Worm (Caenorhabditis elegans) whole organism, L4/young adult: Measurements from ENCODE around the gene cut-1.

Experiments
- W03F9.2 ChIP-seq: fragments of 150-350 bp; optimal IDR thresholded peaks from 2 replicates; lab custom pipeline; 2014; ENCODE audit warnings: missing biosample characterization, missing genetic modification characterization
- dao-5 ChIP-seq: sonication (generic microtip); optimal IDR thresholded peaks from 2 replicates; lab custom pipeline; 2016; ENCODE audit warnings: missing genotype, missing genetic modification characterization, moderate library complexity, missing compliant biosample characterization
- him-1 ChIP-seq: sonication (generic microtip); optimal IDR thresholded peaks from 2 replicates; lab custom pipeline; 2016; ENCODE audit warnings: missing genotype, missing genetic modification reagents, missing genetic modification characterization, missing compliant biosample characterization

cut-1 gene

DNA sequence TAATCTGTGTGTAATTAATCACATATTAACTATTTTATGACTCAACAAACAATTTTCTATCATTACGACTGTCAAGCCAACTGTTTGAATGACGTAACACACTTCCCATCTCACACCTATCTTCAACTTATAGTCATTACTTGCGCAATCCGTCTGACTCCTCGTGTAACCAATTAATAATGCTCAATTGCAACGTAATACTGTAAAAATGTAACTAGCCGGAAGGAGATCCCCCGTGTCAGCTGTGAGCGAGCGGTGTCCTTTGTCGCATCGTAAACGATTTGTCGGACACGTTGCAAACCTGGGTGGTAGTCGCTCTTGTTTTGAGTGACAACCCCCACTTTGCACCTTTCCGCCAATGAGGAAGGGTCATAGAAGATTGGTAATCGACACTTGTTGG is 19.2 kb downstream of the cut-1 start:
- TF ChIP-seq W03F9.2 (tag; lab: Kevin White, UChicago) (no peak), him-1 (tag; lab: Kevin White, UChicago) (no peak), dao-5 (tag; lab: Kevin White, UChicago) (no peak)

DNA sequence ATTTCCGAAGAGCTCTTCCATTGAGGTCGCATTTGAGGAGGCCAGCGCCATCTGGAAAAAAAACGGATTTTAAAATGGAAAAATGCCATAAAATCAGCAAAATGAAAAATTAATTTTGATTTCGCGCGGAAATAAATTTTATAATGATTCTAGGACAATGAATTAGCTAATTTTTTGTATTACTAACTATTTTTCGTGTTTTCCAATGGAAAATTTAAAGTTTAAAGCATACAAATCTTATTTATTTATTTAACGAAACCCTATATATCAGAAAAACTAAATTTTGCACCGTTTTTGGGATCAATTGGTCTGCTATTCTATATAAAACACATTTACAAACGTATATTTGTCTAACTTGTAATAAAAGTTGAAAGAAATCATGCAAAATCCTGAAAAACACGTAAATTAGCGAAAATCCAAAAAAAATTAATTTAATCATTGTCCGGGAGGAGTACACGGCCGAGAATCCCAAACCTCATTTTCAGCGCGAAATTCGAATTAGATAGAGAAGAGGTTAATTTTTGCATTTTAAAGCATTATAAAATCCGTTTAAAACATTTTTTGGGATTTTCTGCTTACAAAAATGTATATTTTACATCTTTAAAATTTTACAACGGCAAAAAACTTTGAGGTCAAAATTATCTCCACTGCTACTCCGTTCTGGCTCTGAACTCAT is 21.3 kb downstream of the cut-1 start, which contains the start of gene C47G2.3:
Gene C47G2.3 (minus strand): TSS at position 51 of the 676 bp plus-strand sequence.
- TF ChIP-seq dao-5 (tag; lab: Kevin White, UChicago): no peak
- peak; percentile 5 for TF ChIP-seq him-1 (tag; lab: Kevin White, UChicago)
- TF ChIP-seq W03F9.2 (tag; lab: Kevin White, UChicago): peak; percentile 71

DNA sequence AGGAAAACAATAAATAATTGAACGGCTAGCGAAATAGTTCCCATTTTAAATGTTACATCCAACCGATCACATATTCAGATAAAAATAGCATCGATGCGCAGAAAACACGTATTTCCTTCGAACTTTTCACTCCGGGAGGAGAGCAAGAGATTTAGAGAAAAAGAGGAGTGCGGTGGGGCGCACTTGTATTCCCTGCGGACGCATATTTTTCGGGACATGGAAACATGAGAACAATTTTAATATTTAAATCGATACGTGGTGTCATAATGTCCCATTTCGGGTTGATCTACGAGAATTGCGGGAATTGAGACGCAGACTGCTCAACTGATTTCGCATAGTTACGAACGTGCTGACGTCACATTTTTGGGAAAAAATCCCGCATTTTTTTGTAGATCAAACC is 24.5 kb downstream of the cut-1 start, which contains the start of gene C47G2.4:
Gene C47G2.4 (minus strand): TSS at position 174 of the 400 bp plus-strand sequence.
- TF ChIP-seq dao-5 (tag; lab: Kevin White, UChicago) (no peak), him-1 (tag; lab: Kevin White, UChicago) (no peak), W03F9.2 (tag; lab: Kevin White, UChicago) (peak; percentile 69)

DNA sequence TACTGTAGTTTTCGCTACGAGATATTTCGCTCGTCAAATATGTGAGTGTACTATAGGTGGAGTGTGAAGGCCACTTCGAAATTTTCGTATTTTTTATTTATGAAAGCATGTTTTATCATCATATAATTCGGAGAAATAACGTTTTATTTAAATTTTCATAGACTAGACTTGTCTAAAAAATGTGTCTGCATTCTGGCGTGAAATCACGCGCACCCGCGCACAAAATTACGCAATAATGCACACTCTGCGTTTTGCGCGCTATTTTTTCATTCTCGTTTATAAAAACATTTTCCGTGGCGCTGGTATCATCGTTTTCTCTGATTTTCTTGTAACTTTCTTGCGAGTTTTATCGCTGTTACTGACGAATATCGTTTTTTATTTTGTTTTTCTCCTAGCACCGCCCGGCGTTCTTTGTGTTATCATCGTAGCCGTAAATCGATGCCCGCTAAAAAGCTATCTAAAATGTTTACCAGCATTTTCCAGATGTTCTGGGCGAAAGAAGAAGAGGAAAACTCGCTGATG is 28.4 kb downstream of the cut-1 start, which contains the start of gene saps-1:
Gene saps-1 (plus strand): TSS at position 472 of the 522 bp plus-strand sequence.
- TF ChIP-seq dao-5 (tag; lab: Kevin White, UChicago) (no peak), W03F9.2 (tag; lab: Kevin White, UChicago) (peak; percentile 31), him-1 (tag; lab: Kevin White, UChicago) (no peak)

DNA sequence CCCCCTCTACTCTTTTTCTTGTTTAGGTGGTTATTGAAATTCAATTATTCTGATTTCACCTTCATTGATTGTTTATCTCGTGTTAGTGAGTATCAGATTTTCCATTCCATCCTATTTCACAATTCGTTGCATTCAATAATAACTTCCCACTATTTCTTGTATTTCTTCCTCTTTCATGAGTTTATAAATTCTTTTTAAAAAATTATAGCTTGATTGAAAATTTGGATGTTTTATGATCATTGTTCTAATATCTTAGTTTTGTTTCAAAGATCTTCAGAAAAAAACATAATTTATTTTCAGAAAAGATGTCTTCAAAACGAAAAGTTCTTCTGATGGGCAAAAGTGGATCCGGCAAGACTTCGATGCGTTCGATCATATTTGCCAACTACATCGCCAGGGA is 32.1 kb downstream of the cut-1 start, which contains the start of gene raga-1:
Gene raga-1 (plus strand): TSS at position 301 of the 400 bp plus-strand sequence.
- no peak for TF ChIP-seq dao-5 (tag; lab: Kevin White, UChicago)

DNA sequence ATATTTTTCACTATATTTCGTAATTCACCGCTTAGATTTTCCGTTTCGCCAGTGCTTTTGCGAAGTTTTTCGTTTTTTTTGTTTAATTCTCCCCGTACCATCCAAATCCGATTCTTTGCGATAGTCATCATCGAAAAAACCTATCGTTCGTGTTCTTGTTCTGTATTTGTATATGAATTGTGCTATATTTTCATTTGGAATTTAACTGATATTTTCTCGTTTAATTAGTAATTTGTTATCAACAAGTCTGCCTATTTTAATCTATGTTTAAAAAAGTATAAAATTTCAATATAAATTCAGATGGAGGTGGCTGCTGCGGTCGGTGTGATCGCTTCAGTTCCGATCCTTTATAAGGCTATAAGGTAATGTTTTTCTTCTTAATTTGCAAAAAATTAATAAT is 33.7 kb downstream of the cut-1 start, which contains the start of gene samp-1:
Gene samp-1 (plus strand): TSS at position 301 of the 400 bp plus-strand sequence.
- no peak for TF ChIP-seq dao-5 (tag; lab: Kevin White, UChicago)

DNA sequence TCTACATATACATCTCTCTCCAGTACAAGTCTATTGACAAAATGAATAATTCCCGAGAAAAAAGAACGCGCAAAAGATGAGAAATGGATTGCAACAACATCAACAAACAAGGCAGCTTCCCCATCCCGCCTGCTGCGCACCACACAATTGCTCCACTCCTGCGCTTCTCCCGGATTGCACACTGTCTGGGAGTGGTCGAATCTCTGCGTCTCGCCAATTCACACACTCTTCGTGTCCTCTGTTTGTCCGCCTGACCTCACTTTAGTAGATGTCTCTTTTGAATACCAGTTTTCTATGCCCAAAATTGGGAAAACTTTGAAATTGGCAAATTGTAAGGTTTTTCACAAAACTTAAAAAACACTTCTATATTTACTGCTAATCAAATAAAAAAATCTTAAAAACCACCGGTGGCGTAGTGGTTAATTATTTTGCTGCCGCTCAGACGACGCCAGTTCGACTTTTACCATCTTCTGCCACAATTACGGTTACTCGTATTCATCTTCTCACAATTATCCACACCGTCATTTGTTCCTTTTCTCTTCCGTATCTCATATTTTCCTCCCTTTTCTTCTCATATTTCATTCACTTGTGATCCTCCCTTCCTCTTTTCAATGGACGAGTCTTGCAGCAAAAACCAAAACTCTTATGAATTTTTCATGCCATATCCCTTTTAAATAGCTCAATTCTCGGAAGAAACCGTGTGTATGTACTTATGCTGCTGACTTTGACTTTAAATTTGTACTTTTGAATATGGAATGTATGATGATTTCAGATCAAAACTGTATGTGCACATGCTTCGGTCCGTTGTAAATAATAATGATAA is 36.9 kb downstream of the cut-1 start, which contains the start of gene rsf-1:
Gene rsf-1 (plus strand): TSS at position 773 of the 823 bp plus-strand sequence.
- no peak for TF ChIP-seq dao-5 (tag; lab: Kevin White, UChicago)
- TF ChIP-seq W03F9.2 (tag; lab: Kevin White, UChicago): no peak
- TF ChIP-seq him-1 (tag; lab: Kevin White, UChicago): no peak

DNA sequence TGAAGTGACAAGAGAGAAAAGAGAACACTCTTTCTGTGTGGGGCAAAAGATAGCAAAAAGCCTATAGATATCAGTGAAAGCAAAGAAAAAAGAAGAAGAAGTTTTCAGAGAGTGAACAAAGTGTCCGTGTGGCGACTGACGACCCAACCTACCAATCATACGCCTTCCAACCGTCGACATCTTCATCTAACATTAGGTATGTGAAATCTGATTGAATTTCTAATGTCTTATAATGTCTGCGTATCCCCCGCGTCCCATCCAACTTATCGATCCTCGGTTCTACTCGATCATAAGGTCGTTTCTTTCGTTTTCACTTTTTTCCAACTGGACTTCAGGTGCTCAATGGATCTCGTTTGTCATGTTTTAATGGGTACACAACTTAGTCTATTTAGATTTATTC is 38.4 kb downstream of the cut-1 start:
- no peak for TF ChIP-seq W03F9.2 (tag; lab: Kevin White, UChicago)
- TF ChIP-seq him-1 (tag; lab: Kevin White, UChicago): no peak

DNA sequence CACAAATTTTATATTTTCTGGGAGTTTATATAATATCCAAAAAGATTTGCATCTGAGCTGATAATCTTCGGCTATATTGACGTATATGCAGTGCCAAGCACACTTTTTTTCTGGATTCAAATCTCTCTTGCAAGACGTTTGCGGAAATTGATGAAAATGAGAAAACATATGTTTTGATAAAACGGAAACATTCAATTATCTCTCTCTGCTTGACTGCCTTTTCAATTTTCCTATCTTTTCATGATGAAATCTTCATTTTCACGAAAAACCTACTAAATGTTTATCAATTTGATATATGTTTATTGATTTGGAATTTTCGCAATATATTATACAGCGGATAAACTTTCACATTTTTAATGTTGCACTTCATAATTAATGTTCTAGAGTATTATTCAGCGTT is 39.0 kb downstream of the cut-1 start:
- no peak for TF ChIP-seq W03F9.2 (tag; lab: Kevin White, UChicago)
- no peak for TF ChIP-seq dao-5 (tag; lab: Kevin White, UChicago)
- no peak for TF ChIP-seq him-1 (tag; lab: Kevin White, UChicago)

DNA sequence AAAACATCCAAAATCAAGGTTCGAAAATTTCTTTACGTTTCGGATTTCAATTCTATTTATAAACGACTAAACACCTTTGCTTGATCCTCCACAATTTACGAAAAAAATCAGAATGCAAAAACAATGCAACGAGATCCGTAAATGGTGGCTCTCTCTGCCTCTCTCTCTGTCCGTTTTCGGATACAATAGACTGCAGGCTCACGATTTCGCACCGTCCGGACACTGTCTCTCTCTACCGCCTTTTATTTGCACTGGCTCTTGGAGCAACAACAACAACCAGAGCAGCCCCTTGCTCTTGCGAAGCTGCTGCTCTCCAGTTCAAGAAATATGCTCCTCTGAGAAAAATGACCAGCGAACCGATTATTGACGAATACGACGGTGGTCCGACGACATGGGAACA is 43.3 kb downstream of the cut-1 start, which contains the start of gene T24F1.7:
Gene T24F1.7 (plus strand): TSS at position 301 of the 400 bp plus-strand sequence.
- no peak for TF ChIP-seq dao-5 (tag; lab: Kevin White, UChicago)
- TF ChIP-seq W03F9.2 (tag; lab: Kevin White, UChicago): no peak
- no peak for TF ChIP-seq him-1 (tag; lab: Kevin White, UChicago)

DNA sequence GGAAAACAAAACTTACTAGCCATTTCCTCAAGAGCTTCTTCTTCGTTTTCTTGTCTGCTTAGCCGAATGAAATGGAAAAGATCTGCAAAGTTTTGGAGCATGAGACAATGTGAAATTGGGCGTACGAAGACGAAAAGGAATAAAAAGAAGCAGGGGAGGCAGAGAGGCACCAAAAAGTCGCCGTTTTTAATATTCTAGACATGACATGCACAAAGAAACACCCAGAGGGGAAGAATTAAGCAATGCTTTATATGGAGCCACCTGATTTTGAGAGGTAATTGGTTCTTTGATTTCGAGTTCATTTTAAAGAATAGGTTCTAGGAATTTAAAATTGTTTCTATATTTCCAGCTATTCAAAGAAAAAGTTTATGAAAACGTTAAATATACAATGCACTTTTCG is 45.2 kb downstream of the cut-1 start, which contains the start of gene T24F1.4:
Gene T24F1.4 (minus strand): TSS at position 101 of the 400 bp plus-strand sequence.
- no peak for TF ChIP-seq dao-5 (tag; lab: Kevin White, UChicago)

DNA sequence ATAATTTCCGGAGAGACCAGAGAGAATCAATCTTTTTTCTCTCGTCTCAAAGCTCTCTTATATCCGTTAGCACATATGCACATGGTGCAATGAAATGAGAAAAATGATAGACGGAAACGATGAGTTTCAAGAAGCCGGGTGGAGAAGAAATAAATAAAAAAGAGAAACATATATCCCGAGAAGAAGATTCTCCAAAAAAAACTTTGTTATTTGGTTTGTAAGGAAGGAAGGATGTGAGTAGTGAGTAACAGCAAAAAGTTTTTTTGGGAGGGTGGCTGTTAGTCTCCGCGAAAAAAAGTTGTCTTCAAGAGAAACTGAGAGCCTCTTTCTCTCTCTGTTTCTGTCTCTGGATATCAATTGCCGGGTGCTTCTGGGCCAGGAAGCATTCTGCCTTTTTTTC is 47.7 kb downstream of the cut-1 start:
- no peak for TF ChIP-seq W03F9.2 (tag; lab: Kevin White, UChicago)
- TF ChIP-seq him-1 (tag; lab: Kevin White, UChicago): no peak
- no peak for TF ChIP-seq dao-5 (tag; lab: Kevin White, UChicago)

DNA sequence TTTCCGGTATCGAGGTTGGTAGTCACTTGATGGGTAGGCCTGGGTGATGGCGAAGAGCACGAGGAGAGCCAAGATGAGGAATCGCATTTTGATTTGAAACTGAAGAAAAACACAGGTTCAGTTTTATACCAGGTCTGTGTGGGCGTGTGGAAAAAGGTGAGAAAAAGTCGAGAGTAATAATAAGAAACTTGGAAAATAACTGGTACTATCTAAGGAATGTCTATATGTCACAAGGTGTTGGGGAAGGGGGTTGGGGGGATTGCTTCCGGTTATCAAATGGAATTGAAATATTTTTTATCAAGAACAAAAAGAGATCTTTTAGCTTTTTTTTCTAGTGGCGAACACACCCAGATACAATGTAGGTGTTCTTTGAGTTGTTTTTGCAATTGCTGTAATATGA is 50.7 kb downstream of the cut-1 start, which contains the start of gene nlp-51:
Gene nlp-51 (minus strand): TSS at position 101 of the 400 bp plus-strand sequence.
- no peak for TF ChIP-seq dao-5 (tag; lab: Kevin White, UChicago)
- no peak for TF ChIP-seq W03F9.2 (tag; lab: Kevin White, UChicago)
- TF ChIP-seq him-1 (tag; lab: Kevin White, UChicago): no peak
